Worm (Caenorhabditis elegans) whole organism, L2 larva: ENCODE data around the gene T03F6.6.

ENCODE experiments used
- C34F6.9 ChIP-seq: fragments of 150-350 bp; optimal IDR thresholded peaks from 2 replicates; lab custom pipeline; 2014; ENCODE audit warnings: missing biosample characterization, missing genetic modification characterization
- F13H6.1 ChIP-seq: sonication (generic microtip); optimal IDR thresholded peaks from 2 replicates; lab custom pipeline; 2016; ENCODE audit warnings: missing genetic modification characterization, missing compliant biosample characterization
- Y55F3AM.14 ChIP-seq: fragments of 200-800 bp; sonication (Bioruptor generic); optimal IDR thresholded peaks from 2 replicates; lab custom pipeline; 2018; ENCODE audit warnings: mild to moderate bottlenecking, missing genetic modification characterization, missing compliant biosample characterization
- ZK546.5 ChIP-seq: sonication (generic microtip); optimal IDR thresholded peaks from 2 replicates; lab custom pipeline; 2017; ENCODE audit warnings: missing biosample characterization, missing genetic modification characterization
- alr-1 ChIP-seq: fragments of 150-350 bp; optimal IDR thresholded peaks from 2 replicates; lab custom pipeline; 2014; ENCODE audit warnings: missing biosample characterization, missing genetic modification characterization
- aly-2 ChIP-seq: fragments of 150-350 bp; optimal IDR thresholded peaks from 2 replicates; lab custom pipeline; 2014; ENCODE audit warnings: missing biosample characterization, missing genetic modification characterization
- ama-1 ChIP-seq: fragments of 150-350 bp; optimal IDR thresholded peaks from 2 replicates; lab custom pipeline; 2018; ENCODE audit warnings: inconsistent platforms
- blmp-1 ChIP-seq: sonication (generic microtip); optimal IDR thresholded peaks from 2 replicates; lab custom pipeline; 2017; ENCODE audit warnings: missing genetic modification characterization, mild to moderate bottlenecking, missing compliant biosample characterization, antibody characterized with exemption, moderate library complexity; ENCODE audit not compliant: insufficient read depth
- ceh-82 ChIP-seq: fragments of 150-350 bp; optimal IDR thresholded peaks from 2 replicates; lab custom pipeline; 2014; ENCODE audit warnings: missing biosample characterization, missing genetic modification characterization
- crh-2 ChIP-seq: sonication (generic microtip); optimal IDR thresholded peaks from 2 replicates; lab custom pipeline; 2017; ENCODE audit warnings: missing biosample characterization, missing genetic modification characterization
- dmd-4 ChIP-seq: sonication (generic microtip); optimal IDR thresholded peaks from 2 replicates; lab custom pipeline; 2017; ENCODE audit warnings: missing biosample characterization, missing genetic modification characterization
- egl-27 ChIP-seq: sonication (generic microtip); optimal IDR thresholded peaks from 3 replicates; lab custom pipeline; 2017; ENCODE audit warnings: missing biosample characterization, missing genetic modification reagents, missing genetic modification characterization
- elt-1 ChIP-seq: fragments of 150-350 bp; optimal IDR thresholded peaks from 2 replicates; lab custom pipeline; 2014; ENCODE audit warnings: missing biosample characterization, missing genetic modification characterization
- elt-3 ChIP-seq: sonication (generic microtip); optimal IDR thresholded peaks from 2 replicates; lab custom pipeline; 2017; ENCODE audit warnings: missing biosample characterization, missing genetic modification characterization
- fos-1 ChIP-seq: fragments of 150-350 bp; optimal IDR thresholded peaks from 2 replicates; lab custom pipeline; 2014; ENCODE audit warnings: missing biosample characterization, missing genetic modification characterization
- gmeb-1 ChIP-seq: fragments of 150-350 bp; optimal IDR thresholded peaks from 2 replicates; lab custom pipeline; 2014; ENCODE audit warnings: missing biosample characterization, missing genetic modification characterization
- lin-11 ChIP-seq: fragments of 150-350 bp; sonication (generic microtip); optimal IDR thresholded peaks from 2 replicates; lab custom pipeline; 2014; ENCODE audit warnings: missing biosample characterization, missing genetic modification characterization, inconsistent platforms, mixed read lengths
- lin-13 ChIP-seq: fragments of 150-350 bp; optimal IDR thresholded peaks from 2 replicates; lab custom pipeline; 2014; ENCODE audit warnings: missing biosample characterization, missing genetic modification reagents, missing genetic modification characterization
- lin-39 ChIP-seq: fragments of 150-350 bp; optimal IDR thresholded peaks from 2 replicates; lab custom pipeline; 2014; ENCODE audit warnings: missing biosample characterization, missing genetic modification reagents, missing genetic modification characterization
- lsy-2 ChIP-seq, 2 experiments: fragments of 150-350 bp in 1 of 2; sonication (generic microtip) in 1 of 2; optimal IDR thresholded peaks; 2 replicates each; lab custom pipeline; 2014 to 2017; ENCODE audit warnings: missing biosample characterization in 2 of 2, missing genetic modification characterization in 2 of 2
- mab-5 ChIP-seq: fragments of 150-350 bp; optimal IDR thresholded peaks from 2 replicates; lab custom pipeline; 2014; ENCODE audit warnings: missing biosample characterization, missing genetic modification characterization
- mbf-1 ChIP-seq: sonication (generic microtip); optimal IDR thresholded peaks from 2 replicates; lab custom pipeline; 2017; ENCODE audit warnings: missing biosample characterization, missing genetic modification characterization
- mdl-1 ChIP-seq, 2 experiments: fragments of 150-350 bp in 1 of 2; sonication (generic microtip) in 1 of 2; optimal IDR thresholded peaks; 2 replicates each; lab custom pipeline; 2017; ENCODE audit warnings: missing biosample characterization in 2 of 2, missing genetic modification characterization in 2 of 2
- nhr-10 ChIP-seq: sonication (generic microtip); optimal IDR thresholded peaks from 2 replicates; lab custom pipeline; 2017; ENCODE audit warnings: missing biosample characterization, missing genetic modification characterization
- nhr-11 ChIP-seq: fragments of 150-350 bp; optimal IDR thresholded peaks from 2 replicates; lab custom pipeline; 2014; ENCODE audit warnings: missing biosample characterization, missing genetic modification characterization
- nhr-12 ChIP-seq: fragments of 150-350 bp; optimal IDR thresholded peaks from 2 replicates; lab custom pipeline; 2014; ENCODE audit warnings: missing biosample characterization, missing genetic modification characterization
- nhr-23 ChIP-seq: fragments of 150-350 bp; optimal IDR thresholded peaks from 2 replicates; lab custom pipeline; 2014; ENCODE audit warnings: missing biosample characterization, missing genetic modification reagents, missing genetic modification characterization
- nhr-237 ChIP-seq: fragments of 150-350 bp; optimal IDR thresholded peaks from 2 replicates; lab custom pipeline; 2014; ENCODE audit warnings: missing biosample characterization, missing genetic modification characterization
- nhr-25 ChIP-seq: fragments of 150-350 bp; sonication (generic microtip); optimal IDR thresholded peaks from 3 replicates; lab custom pipeline; 2014; ENCODE audit warnings: missing biosample characterization, missing genetic modification characterization
- nhr-6 ChIP-seq: fragments of 150-350 bp; optimal IDR thresholded peaks from 2 replicates; lab custom pipeline; 2014; ENCODE audit warnings: missing biosample characterization, missing genetic modification characterization
- nhr-77 ChIP-seq: fragments of 150-350 bp; optimal IDR thresholded peaks from 2 replicates; lab custom pipeline; 2014; ENCODE audit warnings: missing biosample characterization, missing genetic modification characterization
- peb-1 ChIP-seq: fragments of 150-350 bp; optimal IDR thresholded peaks from 2 replicates; lab custom pipeline; 2014; ENCODE audit warnings: missing biosample characterization, missing genetic modification characterization
- skn-1 ChIP-seq: sonication (generic microtip); optimal IDR thresholded peaks from 2 replicates; lab custom pipeline; 2017; ENCODE audit warnings: missing biosample characterization, missing genetic modification characterization
- sma-3 ChIP-seq: sonication (generic microtip); optimal IDR thresholded peaks from 2 replicates; lab custom pipeline; 2016; ENCODE audit warnings: missing genetic modification reagents, missing genetic modification characterization, missing compliant biosample characterization
- sma-9 ChIP-seq, 2 experiments: fragments of 150-350 bp in 1 of 2; sonication (generic microtip) in 1 of 2; optimal IDR thresholded peaks; 2 replicates each; lab custom pipeline; 2014 to 2016; ENCODE audit warnings: missing genetic modification characterization in 2 of 2, mild to moderate bottlenecking in 1 of 2, missing biosample characterization in 1 of 2, missing compliant biosample characterization in 1 of 2, missing genetic modification reagents in 1 of 2, moderate library complexity in 1 of 2
- snpc-4 ChIP-seq: fragments of 150-350 bp; optimal IDR thresholded peaks from 2 replicates; lab custom pipeline; 2014; ENCODE audit warnings: missing biosample characterization, missing genetic modification characterization
- unc-39 ChIP-seq: fragments of 150-350 bp; optimal IDR thresholded peaks from 2 replicates; lab custom pipeline; 2014; ENCODE audit warnings: missing biosample characterization, missing genetic modification characterization
- unc-55 ChIP-seq: fragments of 150-350 bp; sonication (generic microtip); optimal IDR thresholded peaks from 3 replicates; lab custom pipeline; 2014; ENCODE audit warnings: missing biosample characterization, missing genetic modification reagents, missing genetic modification characterization
- unc-62 ChIP-seq: fragments of 150-350 bp; optimal IDR thresholded peaks from 2 replicates; lab custom pipeline; 2014; ENCODE audit warnings: missing biosample characterization, missing genetic modification reagents, missing genetic modification characterization
- ztf-1 ChIP-seq: fragments of 200-800 bp; sonication (Bioruptor generic); conservative IDR thresholded peaks from 2 replicates; pipeline ENCODE4 v1.3.6; 2022; ENCODE audit warnings: missing genetic modification characterization, missing compliant biosample characterization
- ztf-11 ChIP-seq: sonication (generic microtip); optimal IDR thresholded peaks from 2 replicates; lab custom pipeline; 2017; ENCODE audit warnings: missing biosample characterization, missing genetic modification characterization
- ztf-4 ChIP-seq: fragments of 150-350 bp; optimal IDR thresholded peaks from 2 replicates; lab custom pipeline; 2014; ENCODE audit warnings: missing biosample characterization, missing genetic modification characterization

T03F6.6 gene

ce11 chrIII:13380196-13380595, at the start of gene T03F6.6:
T03F6.6 (minus strand) TSS chrIII:13380296.
- no peak for TF ChIP-seq lin-13
- TF ChIP-seq mbf-1, result no peak
- no peak for TF ChIP-seq aly-2
- TF ChIP-seq unc-62, result no peak
- no peak for TF ChIP-seq nhr-6 (tag; lab: Kevin White, UChicago)
- no peak for TF ChIP-seq alr-1 (tag; lab: Kevin White, UChicago)
- TF ChIP-seq unc-39 (tag; lab: Kevin White, UChicago), result no peak
- no peak for TF ChIP-seq blmp-1 (tag; lab: Kevin White, UChicago)
- TF ChIP-seq ztf-1, result no peak
- TF ChIP-seq nhr-237, result no peak
- TF ChIP-seq Y55F3AM.14 (GFP tag; lab: Kevin White, UChicago), result no peak

ce11 chrIII:13429668-13430067, 49.6 kb upstream of the T03F6.6 start, which contains the start of gene bli-5:
bli-5 (minus strand) TSS chrIII:13429768.
- TF ChIP-seq elt-3 (tag; lab: Kevin White, UChicago) (no peak), unc-55 (GFP tag; lab: Kevin White, UChicago) (no peak), ceh-82 (tag; lab: Kevin White, UChicago) (no peak), mdl-1 (tag; optimal IDR thresholded peaks at IDR 0.05; lab: Kevin White, UChicago) (no peak), lsy-2 (tag; optimal IDR thresholded peaks at IDR 0.05; lab: Kevin White, UChicago) (no peak), nhr-237 (no peak), egl-27 (tag; lab: Kevin White, UChicago) (no peak), ama-1 (no peak)

- TF ChIP-seq sma-3 (GFP tag; lab: Kevin White, UChicago), result no peak
- no peak for TF ChIP-seq peb-1 (tag; lab: Kevin White, UChicago)
- no peak for TF ChIP-seq lsy-2 (tag; optimal IDR thresholded peaks at IDR 0.05; lab: Kevin White, UChicago)
- no peak for TF ChIP-seq gmeb-1
Measured at ce11 chrIII:13427817-13428216, 47.7 kb upstream of the T03F6.6 start.

ce11 chrIII:13426036-13426435, 45.9 kb upstream of the T03F6.6 start, which contains the start of gene cope-1:
cope-1 (plus strand) TSS chrIII:13426264.
- TF ChIP-seq gmeb-1 (peak; percentile 56), lsy-2 (tag; optimal IDR thresholded peaks at IDR 0.05; lab: Kevin White, UChicago) (peak in 1 of 2 experiments; percentile 62), crh-2 (peak; percentile 75), sma-3 (GFP tag; lab: Kevin White, UChicago) (no peak), nhr-25 (tag; lab: Kevin White, UChicago) (no peak), C34F6.9 (tag; lab: Kevin White, UChicago) (peak; percentile 51), unc-55 (GFP tag; lab: Kevin White, UChicago) (peak; percentile 25)

ce11 chrIII:13423414-13423813, 43.3 kb upstream of the T03F6.6 start, which contains the start of gene exo-1:
exo-1 (plus strand) TSS chrIII:13423514.
- TF ChIP-seq sma-9 (GFP tag; optimal IDR thresholded peaks at IDR 0.05; lab: Kevin White, UChicago) (peak; percentile 26), sma-9 (tag; optimal IDR thresholded peaks at IDR 0.05; lab: Kevin White, UChicago) (no peak), nhr-10 (no peak), ZK546.5 (tag; lab: Kevin White, UChicago) (no peak), mab-5 (tag; lab: Kevin White, UChicago) (no peak), crh-2 (peak; percentile 66), lin-11 (tag; lab: Kevin White, UChicago) (no peak), nhr-23 (no peak), aly-2 (no peak), skn-1 (tag; lab: Kevin White, UChicago) (no peak), nhr-6 (tag; lab: Kevin White, UChicago) (no peak), nhr-11 (no peak), nhr-25 (tag; lab: Kevin White, UChicago) (peak; percentile 63), unc-62 (no peak), fos-1 (tag; lab: Kevin White, UChicago) (peak; percentile 63), F13H6.1 (tag; lab: Kevin White, UChicago) (no peak), ztf-11 (tag; lab: Kevin White, UChicago) (no peak), snpc-4 (tag; lab: Kevin White, UChicago) (peak; percentile 53), lin-39 (tag; lab: Kevin White, UChicago) (no peak), blmp-1 (tag; lab: Kevin White, UChicago) (peak; percentile 21), lsy-2 (tag; optimal IDR thresholded peaks at IDR 0.05; lab: Kevin White, UChicago) (peak in 1 of 2 experiments; percentile 77), unc-55 (GFP tag; lab: Kevin White, UChicago) (peak; percentile 87), lin-13 (peak; percentile 75), gmeb-1 (peak; percentile 91), mbf-1 (no peak), sma-3 (GFP tag; lab: Kevin White, UChicago) (peak; percentile 70), ama-1 (no peak), dmd-4 (tag; lab: Kevin White, UChicago) (no peak), nhr-12 (tag; lab: Kevin White, UChicago) (no peak), Y55F3AM.14 (GFP tag; lab: Kevin White, UChicago) (no peak), nhr-77 (no peak), ztf-1 (no peak), nhr-237 (no peak), elt-1 (no peak), ceh-82 (tag; lab: Kevin White, UChicago) (no peak), alr-1 (tag; lab: Kevin White, UChicago) (no peak), mdl-1 (tag; optimal IDR thresholded peaks at IDR 0.05; lab: Kevin White, UChicago) (no peak), egl-27 (tag; lab: Kevin White, UChicago) (no peak), ztf-4 (tag; lab: Kevin White, UChicago) (no peak), peb-1 (tag; lab: Kevin White, UChicago) (no peak)
